Fruit fly (Drosophila melanogaster): Measurements from ENCODE around the gene Spn77Bc.
A peak's percentile ranks its signal among the peaks of the same experiment; 100 is the strongest.

The Spn77Bc gene

dm6 chr3L:20384086-20384810 lies 41.8 kb downstream of the Spn77Bc start, which contains the start of the genes CG5498 and fbl (continued):
- TF ChIP-seq CG9727 (GFP tag; optimal IDR thresholded peaks at IDR 0.05), result peak; percentile 65
- TF ChIP-seq CG18476 (GFP tag; optimal IDR thresholded peaks at IDR 0.05), result peak; percentile 56

- TF ChIP-seq CG8944 (GFP tag; optimal IDR thresholded peaks at IDR 0.05), result no peak
- TF ChIP-seq sens (GFP tag), result peak; percentile 61
These were observed 42.6 kb downstream of the Spn77Bc start for dm6 chr3L:20385006-20385405.

dm6 chr3L:20385408-20385807 lies 43.0 kb downstream of the Spn77Bc start:
- TF ChIP-seq Xbp1 (GFP tag; optimal IDR thresholded peaks at IDR 0.05), result no peak
- TF ChIP-seq Vsx1 (GFP tag; optimal IDR thresholded peaks at IDR 0.05), result no peak
- TF ChIP-seq CG8290 (GFP tag; optimal IDR thresholded peaks at IDR 0.05), result no peak
- TF ChIP-seq CG8290 (tag; optimal IDR thresholded peaks at IDR 0.05), result peak in 1 of 2 experiments; percentile 15
- TF ChIP-seq hb (GFP tag; IDR thresholded peaks at IDR 0.05; ENCODE audit: partially characterized antibody), result no peak
- TF ChIP-seq Rx (GFP tag; IDR thresholded peaks at IDR 0.05), result no peak
- peak; percentile 85 for TF ChIP-seq sens-2 (GFP tag; IDR thresholded peaks at IDR 0.05)
- peak; percentile 81 for TF ChIP-seq CG15479 (GFP tag; optimal IDR thresholded peaks at IDR 0.05)
- no peak for TF ChIP-seq YL-1 (GFP tag; optimal IDR thresholded peaks at IDR 0.05)
- TF ChIP-seq sug (tag; optimal IDR thresholded peaks at IDR 0.05), result peak; percentile 64
- peak; percentile 17 for TF ChIP-seq CrebB (tag; optimal IDR thresholded peaks at IDR 0.05)
- TF ChIP-seq sd (tag; optimal IDR thresholded peaks at IDR 0.05), result peak; percentile 83
- peak; percentile 8 for TF ChIP-seq CG3995 (GFP tag; optimal IDR thresholded peaks at IDR 0.05)
- peak; percentile 36 for TF ChIP-seq CG18599 (GFP tag; optimal IDR thresholded peaks at IDR 0.05)
- TF ChIP-seq TFAM (GFP tag; optimal IDR thresholded peaks at IDR 0.05), result no peak
- no peak for TF ChIP-seq CG18011 (GFP tag; optimal IDR thresholded peaks at IDR 0.05)
- no peak for TF ChIP-seq CG12236 (GFP tag; optimal IDR thresholded peaks at IDR 0.05)
- no peak for TF ChIP-seq CG12942 (GFP tag; optimal IDR thresholded peaks at IDR 0.05)
- TF ChIP-seq kay (GFP tag; optimal IDR thresholded peaks at IDR 0.05), result no peak
- no peak for TF ChIP-seq pum (GFP tag; optimal IDR thresholded peaks at IDR 0.05)
- TF ChIP-seq Kr (GFP tag; optimal IDR thresholded peaks at IDR 0.05), result no peak
- TF ChIP-seq CG42726 (GFP tag; IDR thresholded peaks at IDR 0.05; ENCODE audit: partially characterized antibody), result no peak
- no peak for TF ChIP-seq slbo (GFP tag; IDR thresholded peaks at IDR 0.05)
- TF ChIP-seq ci (GFP tag; IDR thresholded peaks at IDR 0.05), result peak; percentile 24; the same call in 1 of the 3 replicates
- peak; percentile 23; the same call in 1 of the 2 replicates for TF ChIP-seq Drgx (GFP tag; IDR thresholded peaks at IDR 0.05)
- TF ChIP-seq CG12104 (GFP tag; optimal IDR thresholded peaks at IDR 0.05), result no peak
- TF ChIP-seq mirr (GFP tag; optimal IDR thresholded peaks at IDR 0.05), result peak; percentile 77
- no peak for TF ChIP-seq CG4282 (GFP tag; optimal IDR thresholded peaks at IDR 0.05)
- no peak for TF ChIP-seq peb (GFP tag; IDR thresholded peaks at IDR 0.05)
- peak; percentile 83 for TF ChIP-seq exex (tag; optimal IDR thresholded peaks at IDR 0.05)
- peak; percentile 49; the same call in 2 of the 4 replicates for TF ChIP-seq chinmo (GFP tag; IDR thresholded peaks at IDR 0.05; ENCODE audit: partially characterized antibody)
- peak; percentile 87 for TF ChIP-seq grn (GFP tag; optimal IDR thresholded peaks at IDR 0.05)
- TF ChIP-seq Stat92E (GFP tag; optimal IDR thresholded peaks at IDR 0.05), result no peak
- no peak for TF ChIP-seq maf-S (GFP tag; optimal IDR thresholded peaks at IDR 0.05)
- TF ChIP-seq CG2199 (GFP tag; IDR thresholded peaks at IDR 0.05), result peak; percentile 53; the same call in 1 of the 3 replicates
- peak; percentile 58; the same call in 1 of the 2 replicates for TF ChIP-seq GATAe (GFP tag; conservative IDR thresholded peaks at IDR 0.05)
- no peak for TF ChIP-seq H2.0 (GFP tag; IDR thresholded peaks at IDR 0.05)
- no peak for TF ChIP-seq ab (GFP tag; optimal IDR thresholded peaks at IDR 0.05)
- TF ChIP-seq CG17612 (GFP tag; IDR thresholded peaks at IDR 0.05), result no peak
- no peak for TF ChIP-seq CG13296 (GFP tag; optimal IDR thresholded peaks at IDR 0.05)
- TF ChIP-seq nau (GFP tag; optimal IDR thresholded peaks at IDR 0.05), result no peak
- TF ChIP-seq Blimp-1 (GFP tag; optimal IDR thresholded peaks at IDR 0.05), result no peak
